Worm (Caenorhabditis elegans) whole organism, L4/young adult: ENCODE results near the gene frpr-12.
"Not testable (repeated sequence)": the region's sequence is repeated elsewhere in the genome, so short reads cannot be mapped to it uniquely, and the experiment has no call there.

ENCODE experiments used
- W03F9.2 ChIP-seq: fragments of 150-350 bp; optimal IDR thresholded peaks from 2 replicates; lab custom pipeline; 2014; ENCODE audit warnings: missing biosample characterization, missing genetic modification characterization
- dao-5 ChIP-seq: sonication (generic microtip); optimal IDR thresholded peaks from 2 replicates; lab custom pipeline; 2016; ENCODE audit warnings: missing genotype, missing genetic modification characterization, moderate library complexity, missing compliant biosample characterization
- him-1 ChIP-seq: sonication (generic microtip); optimal IDR thresholded peaks from 2 replicates; lab custom pipeline; 2016; ENCODE audit warnings: missing genotype, missing genetic modification reagents, missing genetic modification characterization, missing compliant biosample characterization

Gene frpr-12

DNA sequence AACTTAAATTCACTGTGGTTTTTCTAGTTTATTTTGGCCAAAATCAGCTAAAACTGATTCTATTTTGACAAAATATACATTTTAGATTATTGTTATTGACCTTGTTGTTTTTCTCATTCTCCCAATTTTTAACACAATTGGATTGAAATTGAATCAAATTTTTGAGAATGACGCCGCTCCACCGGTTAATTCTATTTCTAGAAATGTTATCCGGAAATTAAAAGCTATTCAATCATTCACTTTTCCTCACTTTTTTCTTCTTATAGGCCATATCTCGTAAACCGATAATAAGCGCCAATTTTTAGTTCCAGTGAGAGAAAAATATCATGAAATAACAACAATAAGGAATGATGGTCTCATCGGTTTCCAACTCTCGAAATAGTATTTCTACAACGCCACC is at the start of gene frpr-12:
Gene frpr-12 (plus strand): TSS at position 301 of the 400 bp plus-strand sequence.
- no peak for TF ChIP-seq W03F9.2
- TF ChIP-seq dao-5 (tag; lab: Kevin White, UChicago) = no peak
- no peak for TF ChIP-seq him-1 (tag; lab: Kevin White, UChicago)

DNA sequence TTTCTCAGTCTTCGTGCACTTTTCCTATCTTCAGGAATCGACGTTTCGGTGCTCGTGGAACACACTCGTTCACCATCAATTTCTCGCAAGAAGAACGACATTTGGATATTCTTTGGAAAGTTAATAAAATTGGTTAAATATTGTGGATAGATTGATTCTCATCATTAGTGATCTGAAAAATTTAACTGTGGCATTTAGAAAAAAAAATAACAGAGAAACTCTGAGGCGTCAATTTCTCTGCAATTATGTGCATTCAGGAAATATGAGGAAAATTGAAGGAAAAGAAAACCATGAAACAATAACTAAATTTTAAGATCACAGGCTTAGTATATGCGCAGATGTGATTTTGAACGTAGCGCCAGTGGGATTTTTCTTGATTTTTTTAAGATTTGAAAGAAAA is 40.8 kb upstream of the frpr-12 start, which contains the start of gene F07B7.12:
Gene F07B7.12 (minus strand): TSS at position 101 of the 400 bp plus-strand sequence.
- not testable (repeated sequence) for TF ChIP-seq W03F9.2; dao-5 (tag; lab: Kevin White, UChicago); him-1 (tag; lab: Kevin White, UChicago)

DNA sequence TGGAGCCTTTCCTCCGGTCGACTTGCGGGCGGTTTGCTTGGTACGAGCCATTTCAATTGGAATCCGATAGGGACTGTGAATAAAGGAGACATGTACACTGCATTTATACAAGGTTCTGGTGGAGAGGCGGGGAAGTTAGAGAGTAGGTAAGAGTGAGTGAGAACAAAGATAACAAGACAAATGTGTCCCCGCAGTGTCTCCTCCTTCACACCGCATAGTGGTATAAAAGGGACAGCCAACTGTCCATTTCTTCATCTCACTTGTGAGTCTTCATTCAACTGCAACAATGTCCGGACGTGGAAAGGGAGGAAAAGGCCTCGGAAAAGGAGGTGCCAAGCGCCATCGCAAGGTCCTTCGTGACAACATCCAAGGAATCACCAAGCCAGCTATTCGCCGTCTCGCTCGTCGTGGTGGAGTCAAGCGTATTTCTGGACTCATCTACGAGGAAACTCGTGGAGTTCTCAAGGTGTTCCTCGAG is 4.8 kb upstream of the frpr-12 start, which contains the start of the genes his-17 and his-18:
Gene his-17 (minus strand): TSS at position 51 of the 478 bp plus-strand sequence.
Gene his-18 (plus strand): TSS at position 287 of the 478 bp plus-strand sequence.
- not testable (repeated sequence) for TF ChIP-seq W03F9.2; him-1 (tag; lab: Kevin White, UChicago); dao-5 (tag; lab: Kevin White, UChicago)

DNA sequence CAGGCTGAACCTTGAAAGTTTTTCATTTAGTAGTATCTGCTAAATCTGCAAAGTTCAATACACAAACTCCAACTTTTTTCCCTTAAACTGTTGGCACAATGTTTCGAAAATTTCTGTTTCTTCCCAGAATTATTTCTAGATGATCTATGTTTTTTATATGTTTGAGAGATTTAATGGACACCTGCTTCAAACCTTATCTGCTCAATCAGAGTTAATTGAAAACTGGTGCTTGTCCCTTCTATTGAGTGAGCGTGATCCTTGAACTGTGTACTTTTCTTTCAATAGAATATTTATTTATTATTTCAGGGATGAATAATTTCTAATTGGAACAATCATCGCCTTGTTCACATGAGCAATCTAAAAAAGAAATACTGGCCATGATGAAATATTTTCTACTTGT is 4.0 kb upstream of the frpr-12 start, which contains the start of gene frpr-13:
Gene frpr-13 (plus strand): TSS at position 301 of the 400 bp plus-strand sequence.
- TF ChIP-seq him-1 (tag; lab: Kevin White, UChicago) (no peak), dao-5 (tag; lab: Kevin White, UChicago) (no peak), W03F9.2 (no peak)

DNA sequence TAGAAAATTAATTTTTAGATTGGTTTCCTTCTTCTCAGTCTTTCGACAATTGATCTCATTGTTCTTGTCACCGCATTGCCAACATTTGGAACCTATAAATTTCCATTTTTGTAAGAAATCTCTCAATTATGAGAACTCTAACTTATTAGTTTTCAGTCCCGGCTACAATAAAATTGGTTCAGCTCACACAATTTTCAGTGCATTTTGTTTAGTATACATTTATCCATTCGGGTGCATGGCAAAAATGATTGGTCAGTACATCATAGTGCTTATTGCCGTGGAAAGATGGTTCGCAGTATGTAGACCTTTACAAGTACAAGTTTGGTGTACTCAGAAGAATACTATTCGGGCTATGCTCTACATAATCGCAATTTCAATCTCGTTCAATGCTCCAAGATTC is 1.1 kb downstream of the frpr-12 start:
- no peak for TF ChIP-seq him-1 (tag; lab: Kevin White, UChicago)
- TF ChIP-seq W03F9.2 = no peak
- no peak for TF ChIP-seq dao-5 (tag; lab: Kevin White, UChicago)

DNA sequence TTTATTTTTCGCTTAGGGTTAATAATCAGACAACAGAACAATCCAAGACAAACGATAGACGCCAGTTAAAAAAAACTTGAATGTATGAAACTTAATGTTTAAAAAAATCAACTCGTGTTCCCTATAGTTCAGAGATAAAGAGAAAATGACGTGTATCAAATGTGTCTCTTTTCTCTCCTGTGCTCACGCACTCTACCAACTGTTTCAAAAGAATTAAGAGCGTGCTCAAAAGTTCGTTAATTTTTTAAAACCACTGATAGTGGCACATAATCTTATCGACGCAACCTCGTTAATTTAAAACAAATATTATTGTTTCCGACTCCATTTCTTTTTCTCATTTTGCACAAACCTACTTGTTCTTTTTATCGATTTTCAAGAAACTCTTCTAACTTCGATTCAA is 2.9 kb downstream of the frpr-12 start:
- TF ChIP-seq W03F9.2 (no peak), dao-5 (tag; lab: Kevin White, UChicago) (no peak), him-1 (tag; lab: Kevin White, UChicago) (no peak)

DNA sequence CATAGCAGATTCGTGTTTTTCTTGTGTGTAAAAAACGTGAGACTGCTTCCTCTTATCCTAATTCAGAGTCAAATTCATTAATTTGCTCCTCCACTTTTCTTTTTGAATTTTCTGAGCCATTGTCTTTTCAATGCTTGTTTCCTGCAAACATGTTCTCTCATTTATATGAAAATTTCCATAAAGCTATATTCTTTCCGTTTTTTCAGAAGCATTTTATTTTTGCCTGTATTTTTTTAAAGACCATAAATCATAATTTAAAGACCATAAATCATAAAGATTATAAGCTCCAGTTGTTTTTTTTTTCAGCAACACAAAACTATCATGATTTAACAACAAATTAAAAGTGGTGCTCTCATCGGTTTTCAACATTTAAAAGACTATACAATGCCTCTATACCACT is 4.1 kb downstream of the frpr-12 start, which contains the start of gene frpr-11:
Gene frpr-11 (plus strand): TSS at position 301 of the 400 bp plus-strand sequence.
- TF ChIP-seq him-1 (tag; lab: Kevin White, UChicago) (no peak), W03F9.2 (no peak), dao-5 (tag; lab: Kevin White, UChicago) (no peak)

DNA sequence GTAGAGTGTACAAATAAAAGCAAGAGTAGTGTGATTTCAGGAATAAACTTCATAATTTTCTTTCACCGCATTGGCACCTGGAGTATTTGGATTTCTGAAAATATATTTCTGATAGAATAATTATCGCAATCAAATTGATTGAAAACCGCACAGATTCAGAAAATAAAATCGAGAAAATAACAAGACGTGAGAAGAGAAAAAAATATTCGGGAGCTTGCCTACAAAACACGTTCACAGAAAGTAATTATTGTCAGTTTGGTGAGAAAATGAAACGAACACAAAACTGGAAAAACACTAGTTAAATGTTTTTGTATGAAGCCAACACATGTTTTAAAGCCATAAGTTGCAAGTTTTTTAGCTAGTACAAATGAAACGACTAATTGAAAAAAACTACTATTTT is 11.1 kb downstream of the frpr-12 start, which contains the start of gene mod-1:
Gene mod-1 (minus strand): TSS at position 101 of the 400 bp plus-strand sequence.
- TF ChIP-seq him-1 (tag; lab: Kevin White, UChicago) = no peak
- TF ChIP-seq W03F9.2 = no peak
- no peak for TF ChIP-seq dao-5 (tag; lab: Kevin White, UChicago)

DNA sequence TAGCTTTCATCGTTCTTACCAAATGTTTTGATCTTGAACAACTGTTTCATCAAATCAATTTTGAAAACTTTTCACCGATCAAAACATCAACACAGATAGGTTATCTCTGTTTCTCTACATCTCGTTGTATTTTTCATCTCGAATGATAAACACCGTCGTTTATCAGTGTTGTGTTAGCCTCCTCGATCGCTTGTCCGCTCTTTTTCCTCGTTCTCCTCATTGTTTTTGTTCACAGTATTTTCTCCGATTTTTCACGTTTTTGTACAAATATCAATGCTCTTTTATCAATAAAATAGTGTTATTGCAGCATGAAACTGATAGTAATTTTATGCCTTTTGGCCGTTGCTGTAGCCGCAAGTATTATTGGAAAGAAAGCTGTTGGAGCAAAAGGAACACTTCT is 20.0 kb downstream of the frpr-12 start, which contains the start of gene ttr-47:
Gene ttr-47 (plus strand): TSS at position 308 of the 400 bp plus-strand sequence.
- TF ChIP-seq him-1 (tag; lab: Kevin White, UChicago) = no peak
- TF ChIP-seq dao-5 (tag; lab: Kevin White, UChicago) = no peak
- no peak for TF ChIP-seq W03F9.2

DNA sequence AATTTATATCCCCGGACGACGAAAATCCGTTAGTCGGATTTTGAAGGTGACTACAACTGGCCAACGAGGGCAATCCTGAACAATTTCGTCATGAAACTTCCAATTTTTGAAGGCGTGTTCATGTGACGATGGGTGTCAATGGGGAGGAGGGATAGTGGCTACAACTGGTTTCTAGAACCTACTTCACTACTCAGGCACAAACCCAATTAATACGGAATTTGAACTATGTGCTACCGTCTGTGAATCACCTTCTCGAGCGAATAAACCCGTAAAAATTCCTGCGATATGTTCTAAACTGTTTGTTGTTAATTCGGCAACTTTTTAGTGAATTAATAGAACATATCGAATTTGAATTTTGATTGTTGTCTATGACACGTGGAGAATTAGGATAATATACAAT is 24.9 kb downstream of the frpr-12 start:
- TF ChIP-seq him-1 (tag; lab: Kevin White, UChicago) = no peak
- TF ChIP-seq W03F9.2 = no peak
- TF ChIP-seq dao-5 (tag; lab: Kevin White, UChicago) = no peak

DNA sequence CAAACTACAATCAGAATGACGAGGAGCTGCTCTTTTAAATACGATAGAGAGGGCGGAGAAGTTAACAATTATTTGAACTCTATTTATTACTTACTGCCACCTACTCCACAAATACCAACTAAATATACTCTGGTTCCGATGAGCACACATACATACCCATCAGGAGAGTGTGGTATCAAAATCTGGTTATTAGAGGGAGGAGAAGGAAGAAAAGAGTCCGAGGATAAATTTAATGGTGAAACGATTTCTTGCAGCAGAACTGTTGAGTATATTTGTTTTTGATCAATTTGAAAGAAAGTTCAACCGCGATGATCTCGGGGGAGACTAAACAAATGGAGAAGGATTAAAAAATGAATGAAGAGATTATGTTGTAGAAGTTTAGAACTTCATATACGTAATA is 26.2 kb downstream of the frpr-12 start, which contains the start of gene H14N18.4:
Gene H14N18.4 (minus strand): TSS at position 12 of the 400 bp plus-strand sequence.
- no peak for TF ChIP-seq W03F9.2
- no peak for TF ChIP-seq dao-5 (tag; lab: Kevin White, UChicago)
- no peak for TF ChIP-seq him-1 (tag; lab: Kevin White, UChicago)

DNA sequence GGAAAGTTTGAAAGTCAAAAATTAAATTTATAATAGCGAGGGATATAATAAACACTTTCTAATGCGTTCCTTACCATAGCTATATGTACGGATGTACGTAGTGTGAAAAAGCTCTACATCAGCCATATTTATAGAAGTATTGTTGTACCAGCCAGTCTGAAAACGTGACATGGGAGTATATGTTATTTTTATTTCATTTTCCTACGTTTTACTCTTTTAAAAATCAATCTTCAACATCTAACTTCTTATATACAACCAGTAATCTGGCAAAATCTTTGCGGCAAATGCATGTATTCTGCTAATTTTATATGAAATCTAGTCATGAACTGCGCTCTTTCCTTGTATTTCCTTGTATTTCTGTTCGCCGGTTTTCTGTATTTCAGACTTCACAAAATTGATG is 29.5 kb downstream of the frpr-12 start, which contains the start of gene H14N18.2:
Gene H14N18.2 (plus strand): TSS at position 301 of the 400 bp plus-strand sequence.
- TF ChIP-seq dao-5 (tag; lab: Kevin White, UChicago) = no peak

DNA sequence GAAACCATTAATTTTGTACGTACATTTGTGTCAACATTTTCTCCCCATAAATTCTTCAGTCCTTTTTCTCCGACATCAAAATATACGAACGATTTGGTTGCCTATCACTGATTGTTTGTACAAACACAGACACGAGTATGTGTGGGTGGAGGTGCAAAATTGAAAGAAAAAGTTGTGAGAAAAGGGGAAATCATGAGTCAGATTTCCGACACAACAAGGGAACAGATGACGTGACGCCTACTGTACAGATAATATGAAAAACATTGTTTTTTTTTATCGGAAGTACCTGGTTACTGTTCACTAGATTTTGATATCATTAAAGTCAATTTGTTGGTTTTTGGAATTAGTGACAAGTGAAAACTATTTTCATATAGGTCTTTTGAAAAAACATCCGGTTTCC is 31.5 kb downstream of the frpr-12 start:
- TF ChIP-seq W03F9.2 (no peak), dao-5 (tag; lab: Kevin White, UChicago) (no peak), him-1 (tag; lab: Kevin White, UChicago) (no peak)

DNA sequence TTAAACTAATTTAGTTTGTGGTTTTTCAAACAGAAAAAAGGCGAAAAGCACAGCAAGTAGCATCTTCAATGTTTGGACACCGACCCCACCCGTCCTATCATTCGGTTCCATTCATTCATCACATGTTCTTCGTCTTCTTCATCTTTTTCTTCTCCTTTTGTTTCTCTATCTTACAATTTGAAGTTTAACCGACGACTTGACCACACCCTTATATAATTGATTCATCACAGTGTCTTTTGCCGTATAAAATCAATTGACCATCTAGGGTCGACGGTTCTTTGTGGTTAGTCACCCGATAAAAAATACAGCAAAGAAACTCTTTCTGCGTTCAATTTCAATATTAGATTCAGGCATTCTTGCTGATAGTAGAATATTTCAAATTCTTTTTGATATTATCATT is 32.3 kb downstream of the frpr-12 start:
- no peak for TF ChIP-seq dao-5 (tag; lab: Kevin White, UChicago)
- TF ChIP-seq W03F9.2 = no peak
- no peak for TF ChIP-seq him-1 (tag; lab: Kevin White, UChicago)
